Worm (Caenorhabditis elegans) whole organism, L2 larva: ENCODE data around the gene kvs-4.
A peak's percentile ranks its signal among the peaks of the same experiment; 100 is the strongest.

Experiments
- C34F6.9 ChIP-seq: fragments of 150-350 bp; optimal IDR thresholded peaks from 2 replicates; lab custom pipeline; 2014; ENCODE audit warnings: missing biosample characterization, missing genetic modification characterization
- F13H6.1 ChIP-seq: sonication (generic microtip); optimal IDR thresholded peaks from 2 replicates; lab custom pipeline; 2016; ENCODE audit warnings: missing genetic modification characterization, missing compliant biosample characterization
- R02D3.7 ChIP-seq: fragments of 150-350 bp; optimal IDR thresholded peaks from 2 replicates; lab custom pipeline; 2014; ENCODE audit warnings: missing biosample characterization, missing genetic modification characterization
- Y55F3AM.14 ChIP-seq: fragments of 200-800 bp; sonication (Bioruptor generic); optimal IDR thresholded peaks from 2 replicates; lab custom pipeline; 2018; ENCODE audit warnings: mild to moderate bottlenecking, missing genetic modification characterization, missing compliant biosample characterization
- aly-2 ChIP-seq: fragments of 150-350 bp; optimal IDR thresholded peaks from 2 replicates; lab custom pipeline; 2014; ENCODE audit warnings: missing biosample characterization, missing genetic modification characterization
- ama-1 ChIP-seq: fragments of 150-350 bp; optimal IDR thresholded peaks from 2 replicates; lab custom pipeline; 2018; ENCODE audit warnings: inconsistent platforms
- blmp-1 ChIP-seq: sonication (generic microtip); optimal IDR thresholded peaks from 2 replicates; lab custom pipeline; 2017; ENCODE audit warnings: missing genetic modification characterization, mild to moderate bottlenecking, missing compliant biosample characterization, antibody characterized with exemption, moderate library complexity; ENCODE audit not compliant: insufficient read depth
- ceh-16 ChIP-seq: fragments of 150-350 bp; optimal IDR thresholded peaks from 2 replicates; lab custom pipeline; 2014; ENCODE audit warnings: missing biosample characterization, missing genetic modification characterization
- crh-2 ChIP-seq: sonication (generic microtip); optimal IDR thresholded peaks from 2 replicates; lab custom pipeline; 2017; ENCODE audit warnings: missing biosample characterization, missing genetic modification characterization
- egl-27 ChIP-seq: sonication (generic microtip); optimal IDR thresholded peaks from 3 replicates; lab custom pipeline; 2017; ENCODE audit warnings: missing biosample characterization, missing genetic modification reagents, missing genetic modification characterization
- elt-3 ChIP-seq: sonication (generic microtip); optimal IDR thresholded peaks from 2 replicates; lab custom pipeline; 2017; ENCODE audit warnings: missing biosample characterization, missing genetic modification characterization
- fos-1 ChIP-seq: fragments of 150-350 bp; optimal IDR thresholded peaks from 2 replicates; lab custom pipeline; 2014; ENCODE audit warnings: missing biosample characterization, missing genetic modification characterization
- gmeb-1 ChIP-seq: fragments of 150-350 bp; optimal IDR thresholded peaks from 2 replicates; lab custom pipeline; 2014; ENCODE audit warnings: missing biosample characterization, missing genetic modification characterization
- lin-11 ChIP-seq: fragments of 150-350 bp; sonication (generic microtip); optimal IDR thresholded peaks from 2 replicates; lab custom pipeline; 2014; ENCODE audit warnings: missing biosample characterization, missing genetic modification characterization, inconsistent platforms, mixed read lengths
- lin-13 ChIP-seq: fragments of 150-350 bp; optimal IDR thresholded peaks from 2 replicates; lab custom pipeline; 2014; ENCODE audit warnings: missing biosample characterization, missing genetic modification reagents, missing genetic modification characterization
- lsy-2 ChIP-seq, 2 experiments: fragments of 150-350 bp in 1 of 2; sonication (generic microtip) in 1 of 2; optimal IDR thresholded peaks; 2 replicates each; lab custom pipeline; 2014 to 2017; ENCODE audit warnings: missing biosample characterization in 2 of 2, missing genetic modification characterization in 2 of 2
- mab-5 ChIP-seq: fragments of 150-350 bp; optimal IDR thresholded peaks from 2 replicates; lab custom pipeline; 2014; ENCODE audit warnings: missing biosample characterization, missing genetic modification characterization
- mdl-1 ChIP-seq, 2 experiments: fragments of 150-350 bp in 1 of 2; sonication (generic microtip) in 1 of 2; optimal IDR thresholded peaks; 2 replicates each; lab custom pipeline; 2017; ENCODE audit warnings: missing biosample characterization in 2 of 2, missing genetic modification characterization in 2 of 2
- nhr-10 ChIP-seq: sonication (generic microtip); optimal IDR thresholded peaks from 2 replicates; lab custom pipeline; 2017; ENCODE audit warnings: missing biosample characterization, missing genetic modification characterization
- nhr-11 ChIP-seq: fragments of 150-350 bp; optimal IDR thresholded peaks from 2 replicates; lab custom pipeline; 2014; ENCODE audit warnings: missing biosample characterization, missing genetic modification characterization
- nhr-12 ChIP-seq: fragments of 150-350 bp; optimal IDR thresholded peaks from 2 replicates; lab custom pipeline; 2014; ENCODE audit warnings: missing biosample characterization, missing genetic modification characterization
- nhr-129 ChIP-seq: fragments of 150-350 bp; optimal IDR thresholded peaks from 2 replicates; lab custom pipeline; 2014; ENCODE audit warnings: missing biosample characterization, missing genetic modification characterization
- nhr-21 ChIP-seq: fragments of 150-350 bp; optimal IDR thresholded peaks from 2 replicates; lab custom pipeline; 2014; ENCODE audit warnings: missing biosample characterization, missing genetic modification characterization
- nhr-23 ChIP-seq: fragments of 150-350 bp; optimal IDR thresholded peaks from 2 replicates; lab custom pipeline; 2014; ENCODE audit warnings: missing biosample characterization, missing genetic modification reagents, missing genetic modification characterization
- nhr-237 ChIP-seq: fragments of 150-350 bp; optimal IDR thresholded peaks from 2 replicates; lab custom pipeline; 2014; ENCODE audit warnings: missing biosample characterization, missing genetic modification characterization
- nhr-25 ChIP-seq: fragments of 150-350 bp; sonication (generic microtip); optimal IDR thresholded peaks from 3 replicates; lab custom pipeline; 2014; ENCODE audit warnings: missing biosample characterization, missing genetic modification characterization
- nhr-6 ChIP-seq: fragments of 150-350 bp; optimal IDR thresholded peaks from 2 replicates; lab custom pipeline; 2014; ENCODE audit warnings: missing biosample characterization, missing genetic modification characterization
- peb-1 ChIP-seq: fragments of 150-350 bp; optimal IDR thresholded peaks from 2 replicates; lab custom pipeline; 2014; ENCODE audit warnings: missing biosample characterization, missing genetic modification characterization
- sem-4 ChIP-seq: fragments of 150-350 bp; optimal IDR thresholded peaks from 2 replicates; lab custom pipeline; 2014; ENCODE audit warnings: missing biosample characterization, missing genetic modification reagents, missing genetic modification characterization
- sma-3 ChIP-seq: sonication (generic microtip); optimal IDR thresholded peaks from 2 replicates; lab custom pipeline; 2016; ENCODE audit warnings: missing genetic modification reagents, missing genetic modification characterization, missing compliant biosample characterization
- sma-9 ChIP-seq, 2 experiments: fragments of 150-350 bp in 1 of 2; sonication (generic microtip) in 1 of 2; optimal IDR thresholded peaks; 2 replicates each; lab custom pipeline; 2014 to 2016; ENCODE audit warnings: missing genetic modification characterization in 2 of 2, mild to moderate bottlenecking in 1 of 2, missing biosample characterization in 1 of 2, missing compliant biosample characterization in 1 of 2, missing genetic modification reagents in 1 of 2, moderate library complexity in 1 of 2
- snpc-4 ChIP-seq: fragments of 150-350 bp; optimal IDR thresholded peaks from 2 replicates; lab custom pipeline; 2014; ENCODE audit warnings: missing biosample characterization, missing genetic modification characterization
- unc-39 ChIP-seq: fragments of 150-350 bp; optimal IDR thresholded peaks from 2 replicates; lab custom pipeline; 2014; ENCODE audit warnings: missing biosample characterization, missing genetic modification characterization
- unc-55 ChIP-seq: fragments of 150-350 bp; sonication (generic microtip); optimal IDR thresholded peaks from 3 replicates; lab custom pipeline; 2014; ENCODE audit warnings: missing biosample characterization, missing genetic modification reagents, missing genetic modification characterization
- zag-1 ChIP-seq: fragments of 150-350 bp; optimal IDR thresholded peaks from 2 replicates; lab custom pipeline; 2014; ENCODE audit warnings: missing biosample characterization, missing genetic modification characterization
- ztf-4 ChIP-seq: fragments of 150-350 bp; optimal IDR thresholded peaks from 2 replicates; lab custom pipeline; 2014; ENCODE audit warnings: missing biosample characterization, missing genetic modification characterization

kvs-4 gene

DNA sequence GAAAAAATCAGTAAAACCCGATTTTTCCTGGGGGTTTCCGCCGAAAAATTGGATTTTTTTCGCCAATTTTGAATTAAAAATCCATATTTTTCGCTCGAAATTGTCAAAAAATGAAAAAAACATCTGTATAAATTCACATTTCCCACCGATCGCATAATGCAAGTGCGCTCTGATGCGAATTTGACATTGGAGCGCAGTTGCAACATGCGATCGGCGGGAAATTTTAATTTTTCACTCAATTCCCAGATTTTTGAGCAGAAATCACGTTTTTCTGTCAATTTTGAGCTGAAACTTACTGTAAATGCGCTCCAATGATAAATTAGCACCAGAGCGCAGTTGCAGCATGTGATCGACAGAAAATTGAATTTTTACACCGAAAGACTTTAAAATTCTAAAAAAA is 52.2 kb downstream of the kvs-4 start:
- TF ChIP-seq sma-9 (GFP tag; optimal IDR thresholded peaks at IDR 0.05; lab: Kevin White, UChicago), result no peak
- no peak for TF ChIP-seq sma-9 (tag; optimal IDR thresholded peaks at IDR 0.05; lab: Kevin White, UChicago)
- no peak for TF ChIP-seq nhr-21
- TF ChIP-seq ama-1 (lab: Kevin White, UChicago), result no peak
- no peak for TF ChIP-seq nhr-237 (tag; lab: Kevin White, UChicago)
- no peak for TF ChIP-seq C34F6.9 (tag; lab: Kevin White, UChicago)
- no peak for TF ChIP-seq mdl-1 (tag; optimal IDR thresholded peaks at IDR 0.05; lab: Kevin White, UChicago)
- TF ChIP-seq peb-1 (tag; lab: Kevin White, UChicago), result no peak
- TF ChIP-seq blmp-1 (tag; lab: Kevin White, UChicago), result no peak
- TF ChIP-seq aly-2, result no peak
- TF ChIP-seq nhr-12 (tag; lab: Kevin White, UChicago), result no peak
- TF ChIP-seq F13H6.1 (tag; lab: Kevin White, UChicago), result no peak
- TF ChIP-seq ceh-16 (tag; lab: Kevin White, UChicago), result no peak

DNA sequence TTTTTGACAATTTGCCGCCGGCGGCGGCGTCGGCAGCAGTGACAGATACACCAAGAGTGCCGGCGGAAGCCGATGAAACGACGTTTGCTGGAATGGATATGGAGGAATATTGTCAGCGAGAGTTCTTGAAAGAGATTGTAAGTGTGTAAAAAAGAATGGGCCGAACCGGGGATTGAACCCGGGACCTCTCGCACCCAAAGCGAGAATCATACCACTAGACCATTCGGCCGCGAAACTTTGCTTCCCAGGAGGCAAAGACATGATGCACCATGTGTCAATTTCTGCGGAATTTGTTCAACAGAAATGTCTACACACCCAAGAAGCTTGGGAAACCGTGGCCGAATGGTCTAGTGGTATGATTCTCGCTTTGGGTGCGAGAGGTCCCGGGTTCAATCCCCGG is 54.3 kb downstream of the kvs-4 start:
- TF ChIP-seq C34F6.9 (tag; lab: Kevin White, UChicago) (peak; percentile 79), nhr-6 (tag; lab: Kevin White, UChicago) (no peak), nhr-23 (tag; lab: Kevin White, UChicago) (no peak), elt-3 (tag; lab: Kevin White, UChicago) (no peak), nhr-10 (tag; lab: Kevin White, UChicago) (peak; percentile 62), fos-1 (peak; percentile 65), gmeb-1 (tag; lab: Kevin White, UChicago) (peak; percentile 84), lsy-2 (tag; optimal IDR thresholded peaks at IDR 0.05; lab: Kevin White, UChicago) (peak; percentile 81 to 85), peb-1 (tag; lab: Kevin White, UChicago) (no peak), blmp-1 (tag; lab: Kevin White, UChicago) (peak; percentile 11), sma-9 (GFP tag; optimal IDR thresholded peaks at IDR 0.05; lab: Kevin White, UChicago) (peak; percentile 76), sma-9 (tag; optimal IDR thresholded peaks at IDR 0.05; lab: Kevin White, UChicago) (no peak), unc-39 (tag; lab: Kevin White, UChicago) (no peak), ztf-4 (tag; lab: Kevin White, UChicago) (peak; percentile 50), F13H6.1 (tag; lab: Kevin White, UChicago) (peak; percentile 85), nhr-11 (tag; lab: Kevin White, UChicago) (no peak), mab-5 (peak; percentile 61), egl-27 (peak; percentile 64), unc-55 (GFP tag; lab: Kevin White, UChicago) (peak; percentile 91), crh-2 (tag; lab: Kevin White, UChicago) (peak; percentile 89), zag-1 (tag; lab: Kevin White, UChicago) (peak; percentile 61), nhr-129 (tag; lab: Kevin White, UChicago) (peak; percentile 84), snpc-4 (tag; lab: Kevin White, UChicago) (peak; percentile 79), sma-3 (GFP tag; lab: Kevin White, UChicago) (peak; percentile 74), lin-11 (tag; lab: Kevin White, UChicago) (peak; percentile 68), nhr-21 (peak; percentile 86), nhr-237 (tag; lab: Kevin White, UChicago) (no peak), lin-13 (GFP tag; lab: Kevin White, UChicago) (peak; percentile 82), mdl-1 (tag; optimal IDR thresholded peaks at IDR 0.05; lab: Kevin White, UChicago) (peak in 1 of 2 experiments; percentile 50), nhr-25 (tag; lab: Kevin White, UChicago) (peak; percentile 48), Y55F3AM.14 (peak; percentile 58), R02D3.7 (tag; lab: Kevin White, UChicago) (peak; percentile 32), sem-4 (peak; percentile 74)
- TF ChIP-seq, all 48 proteins: peak for 25

DNA sequence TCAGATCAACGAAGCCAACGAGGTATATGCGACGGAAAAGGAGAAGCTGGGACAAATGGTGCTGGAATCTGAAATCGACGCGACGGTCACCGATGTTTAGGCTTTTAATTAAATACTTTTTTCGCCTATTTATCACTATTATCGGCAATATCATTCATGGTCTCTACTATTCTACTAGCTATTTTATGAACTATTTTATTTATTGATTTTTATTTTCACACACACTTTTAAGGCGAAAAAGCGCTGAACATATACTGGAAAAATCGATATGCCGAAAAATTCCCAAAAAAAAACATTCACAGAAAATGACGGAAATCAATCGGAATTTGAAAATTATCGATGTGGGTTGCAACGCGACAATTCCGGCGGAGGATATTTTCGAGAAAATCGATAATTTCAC is 56.2 kb downstream of the kvs-4 start, which contains the start of gene W09D6.1:
Gene W09D6.1, plus strand, starts transcription at position 301 of the 400 bp plus-strand sequence.
- TF ChIP-seq ama-1 (lab: Kevin White, UChicago), result no peak
- TF ChIP-seq egl-27, result no peak
- no peak for TF ChIP-seq mdl-1 (tag; optimal IDR thresholded peaks at IDR 0.05; lab: Kevin White, UChicago)
- no peak for TF ChIP-seq nhr-237 (tag; lab: Kevin White, UChicago)
- TF ChIP-seq crh-2 (tag; lab: Kevin White, UChicago), result no peak
- no peak for TF ChIP-seq zag-1 (tag; lab: Kevin White, UChicago)
- TF ChIP-seq unc-39 (tag; lab: Kevin White, UChicago), result no peak
